Fruit fly (Drosophila melanogaster): ENCODE results near the gene Gdap1.

dm6 chr3L:5176071-5176470 is 34.3 kb downstream of the Gdap1 start:
- TF ChIP-seq pzg (GFP tag; optimal IDR thresholded peaks at IDR 0.05) (no peak), CG1233 (GFP tag; optimal IDR thresholded peaks at IDR 0.05) (no peak), Gsc (GFP tag; IDR thresholded peaks at IDR 0.05) (no peak), h (optimal IDR thresholded peaks at IDR 0.05) (no peak), CG14014 (GFP tag; IDR thresholded peaks at IDR 0.05) (no peak)

Data from whole organism, embryonic.